Worm (Caenorhabditis elegans): ENCODE results near the gene ife-3.

The ife-3 gene

DNA sequence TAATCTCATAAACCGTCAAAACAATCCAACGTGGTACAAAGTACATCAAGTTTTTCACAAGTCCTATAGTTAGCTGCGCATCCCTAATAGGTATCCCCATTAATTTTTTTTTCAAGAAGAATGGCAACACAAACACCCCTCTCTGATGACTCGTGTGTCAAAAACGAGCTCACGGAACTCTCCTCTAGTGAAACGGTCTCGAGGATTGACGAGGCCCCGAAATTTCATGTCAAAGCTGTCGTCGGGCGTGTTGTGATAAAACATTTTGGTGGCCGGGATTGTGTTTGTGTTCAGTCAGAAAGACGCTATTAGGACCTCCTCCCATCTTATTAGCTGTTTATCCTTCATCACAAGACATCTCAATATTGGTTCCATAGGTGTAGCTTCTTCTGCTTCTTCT, 6.3 kb downstream of the ife-3 start, which contains the start of gene idpp-2:
TSS of gene idpp-2 (plus strand) at position 301 of the 400 bp plus-strand sequence.
- no peak for TF ChIP-seq elt-3 (tag; optimal IDR thresholded peaks at IDR 0.05)
- TF ChIP-seq skn-1 (tag; optimal IDR thresholded peaks at IDR 0.05) = no peak
- TF ChIP-seq gmeb-1 (tag; optimal IDR thresholded peaks at IDR 0.05) = no peak
- TF ChIP-seq unc-62 (GFP tag; optimal IDR thresholded peaks at IDR 0.05) = no peak
- TF ChIP-seq zag-1 (tag; optimal IDR thresholded peaks at IDR 0.05) = no peak
- no peak for TF ChIP-seq nhr-25 (tag; optimal IDR thresholded peaks at IDR 0.05)
- TF ChIP-seq Y55F3AM.14 (GFP tag; optimal IDR thresholded peaks at IDR 0.05) = no peak
- no peak for TF ChIP-seq C34F6.9 (tag; optimal IDR thresholded peaks at IDR 0.05)
- TF ChIP-seq ztf-11 (tag; optimal IDR thresholded peaks at IDR 0.05) = no peak

All from whole organism, L2 larva.